Fruit fly (Drosophila melanogaster): ENCODE results near the gene CG15399.

CG15399 gene

dm6 chr2L:2800956-2801776 is 29.6 kb upstream of the CG15399 start (continued):
- TF ChIP-seq Hey (tag; optimal IDR thresholded peaks at IDR 0.05) (peak; percentile 83), fd96Cb (tag; optimal IDR thresholded peaks at IDR 0.05) (no peak), lbe (GFP tag; optimal IDR thresholded peaks at IDR 0.05) (no peak)

- TF ChIP-seq lilli (GFP tag; optimal IDR thresholded peaks at IDR 0.05) (peak; percentile 15), slbo (GFP tag; IDR thresholded peaks at IDR 0.05) (peak; percentile 16; the same call in 1 of the 2 replicates), crp (GFP tag; optimal IDR thresholded peaks at IDR 0.05) (peak in 1 of 2 experiments; percentile 46), slp2 (GFP tag; optimal IDR thresholded peaks at IDR 0.05) (no peak), CG2120 (GFP tag; optimal IDR thresholded peaks at IDR 0.05) (peak; percentile 2), crol (GFP tag; IDR thresholded peaks at IDR 0.05) (peak; percentile 86), ewg (GFP tag; optimal IDR thresholded peaks at IDR 0.05) (peak; percentile 76), Hmr (GFP tag; optimal IDR thresholded peaks at IDR 0.05) (peak; percentile 7), Med (GFP tag) (peak; percentile 40), CG42726 (GFP tag; IDR thresholded peaks at IDR 0.05; ENCODE audit: partially characterized antibody) (no peak), gro (GFP tag; optimal IDR thresholded peaks at IDR 0.05) (peak; percentile 22), CG10274 (GFP tag; optimal IDR thresholded peaks at IDR 0.05) (peak; percentile 84), CG11456 (GFP tag; IDR thresholded peaks at IDR 0.05) (0 out of 3 replicates have a peak, but pooled peaks have one; percentile 59), CG9932 (GFP tag; IDR thresholded peaks at IDR 0.05) (peak; percentile 35; the same call in 1 of the 2 replicates), Sry-β (GFP tag; optimal IDR thresholded peaks at IDR 0.05) (no peak), Lhr (GFP tag; optimal IDR thresholded peaks at IDR 0.05) (no peak), CG16779 (GFP tag; IDR thresholded peaks at IDR 0.05) (0 out of 2 replicates have a peak, but pooled peaks have one; percentile 32), CG2678 (tag; optimal IDR thresholded peaks at IDR 0.05) (peak; percentile 2), da (GFP tag; optimal IDR thresholded peaks at IDR 0.05) (no peak), Deaf1 (tag; optimal IDR thresholded peaks at IDR 0.05) (peak; percentile 20), dmrt99B (tag; optimal IDR thresholded peaks at IDR 0.05) (no peak), Ets65A (GFP tag) (peak; percentile 84), CG8290 (GFP tag; optimal IDR thresholded peaks at IDR 0.05) (no peak), CG8290 (tag; optimal IDR thresholded peaks at IDR 0.05) (peak in 1 of 2 experiments; percentile 0), Dbx (GFP tag; IDR thresholded peaks at IDR 0.05) (peak; percentile 27; the same call in 1 of the 3 replicates), onecut (GFP tag; IDR thresholded peaks at IDR 0.05) (peak; percentile 99), CG3838 (GFP tag; optimal IDR thresholded peaks at IDR 0.05) (no peak), Sry-δ (GFP tag; optimal IDR thresholded peaks at IDR 0.05) (no peak), lmd (GFP tag; IDR thresholded peaks at IDR 0.05) (peak; percentile 5; the same call in 1 of the 2 replicates), CG18599 (GFP tag; optimal IDR thresholded peaks at IDR 0.05) (peak; percentile 33), ase (GFP tag; IDR thresholded peaks at IDR 0.05) (0 out of 3 replicates have a peak, but pooled peaks have one; percentile 18), Ptx1 (GFP tag; IDR thresholded peaks at IDR 0.05) (no peak), mam (GFP tag; optimal IDR thresholded peaks at IDR 0.05) (no peak), seq (GFP tag; IDR thresholded peaks at IDR 0.05) (0 out of 2 replicates have a peak, but pooled peaks have one; percentile 10), lab (GFP tag; optimal IDR thresholded peaks at IDR 0.05) (peak; percentile 42), NFAT (GFP tag; IDR thresholded peaks at IDR 0.05) (peak; percentile 22; the same call in 1 of the 2 replicates), dysf (GFP tag; IDR thresholded peaks at IDR 0.05) (peak; percentile 42; the same call in 1 of the 3 replicates)
Measured at dm6 chr2L:2799909-2800478, 28.4 kb upstream of the CG15399 start, which contains the start of gene Syt1. Syt1 (minus strand) TSS chr2L:2799979.

Data from whole organism, embryonic.